Fruit fly (Drosophila melanogaster) whole organism, pupa: Measurements from ENCODE around the gene Moca-cyp.

Experiments
- CG10348 ChIP-seq: fragments of 200-800 bp; sonication (Bioruptor generic); IDR thresholded peaks from 2 replicates; pipeline ENCODE4 v1.3.6; 2022; ENCODE audit warnings: missing biosample characterization, missing genetic modification characterization
- CG13204 ChIP-seq: fragments of 200-800 bp; sonication (Bioruptor generic); optimal IDR thresholded peaks from 2 replicates; lab custom pipeline; 2018; ENCODE audit warnings: missing biosample characterization, mild to moderate bottlenecking, missing genetic modification characterization, moderate library complexity
- CG14655 ChIP-seq: fragments of 200-800 bp; sonication (Bioruptor generic); optimal IDR thresholded peaks from 3 replicates; lab custom pipeline; 2017; ENCODE audit warnings: mild to moderate bottlenecking, missing biosample characterization, missing genetic modification reagents, missing genetic modification characterization
- CG4496 ChIP-seq: fragments of 200-800 bp; sonication (Bioruptor generic); IDR thresholded peaks from 3 replicates; pipeline ENCODE4 v1.3.6; 2022; ENCODE audit warnings: missing biosample characterization, missing genetic modification characterization
- CG8301 ChIP-seq: fragments of 200-800 bp; sonication (Bioruptor generic); optimal IDR thresholded peaks from 2 replicates; lab custom pipeline; 2018; ENCODE audit warnings: missing biosample characterization, mild to moderate bottlenecking, missing genetic modification characterization
- EcR ChIP-seq: fragments of 200-800 bp; sonication (Bioruptor generic); optimal IDR thresholded peaks from 3 replicates; lab custom pipeline; 2019; ENCODE audit warnings: missing biosample characterization, missing genetic modification characterization, mild to moderate bottlenecking, moderate library complexity, missing genetic modification reagents
- Pif1B ChIP-seq: fragments of 200-800 bp; sonication (Bioruptor generic); optimal IDR thresholded peaks from 3 replicates; lab custom pipeline; 2016; ENCODE audit warnings: missing biosample characterization, missing genetic modification characterization
- gl ChIP-seq: fragments of 200-800 bp; sonication (Bioruptor generic); optimal IDR thresholded peaks from 2 replicates; lab custom pipeline; 2018; ENCODE audit warnings: missing biosample characterization, mild to moderate bottlenecking, missing genetic modification characterization

DNA sequence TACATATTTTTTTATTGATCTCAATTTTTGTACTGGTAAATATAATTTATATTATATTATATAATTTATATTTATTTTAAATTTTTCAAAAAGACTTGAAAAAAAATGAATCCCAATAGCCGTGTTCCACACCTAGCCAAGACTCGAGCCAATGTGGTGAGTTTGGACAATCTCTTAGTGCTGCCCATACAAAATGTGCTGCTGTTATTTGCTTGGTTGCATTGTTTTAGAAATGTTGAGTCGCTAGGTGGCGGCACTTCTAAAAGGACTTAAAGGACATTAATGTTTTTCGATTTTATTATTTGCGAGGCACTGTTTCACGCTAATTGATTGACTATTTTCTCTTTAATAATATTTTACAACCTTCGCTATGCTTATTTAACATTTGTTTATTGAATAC, 5.2 kb downstream of the Moca-cyp start:
- no peak for TF ChIP-seq EcR (GFP tag; lab: Kevin White, UChicago)
- no peak for TF ChIP-seq CG14655 (GFP tag; lab: Kevin White, UChicago)
- no peak for TF ChIP-seq Pif1B (GFP tag; lab: Kevin White, UChicago)
- no peak for TF ChIP-seq CG8301 (tag; lab: Kevin White, UChicago)
- no peak for TF ChIP-seq CG13204 (GFP tag; lab: Kevin White, UChicago)
- no peak for TF ChIP-seq gl (tag; lab: Kevin White, UChicago)
- no peak for TF ChIP-seq CG10348 (GFP tag; lab: Robert Waterston, UW)
- TF ChIP-seq CG4496 (GFP tag; lab: Robert Waterston, UW): 0 out of 3 replicates have a peak, but pooled peaks have one; percentile 32
